Fruit fly (Drosophila melanogaster) whole organism, embryonic: ENCODE results near the gene Esyt2.

ENCODE experiments used
- Atf3 ChIP-seq: fragments of 200-800 bp; sonication (Bioruptor generic); optimal IDR thresholded peaks from 3 replicates; lab custom pipeline; 2016; ENCODE audit warnings: missing biosample characterization, missing genetic modification characterization
- Bteb2 ChIP-seq: fragments of 200-800 bp; sonication (Bioruptor generic); optimal IDR thresholded peaks from 2 replicates; lab custom pipeline; 2016; ENCODE audit warnings: missing biosample characterization, missing genetic modification characterization
- CG11085 ChIP-seq: fragments of 200-800 bp; sonication (Bioruptor generic); IDR thresholded peaks from 2 replicates; pipeline ENCODE4 v1.3.6; 2022; ENCODE audit warnings: missing biosample characterization, missing genetic modification characterization
- CG11504 ChIP-seq: fragments of 200-800 bp; sonication (Bioruptor generic); optimal IDR thresholded peaks from 3 replicates; lab custom pipeline; 2019; ENCODE audit warnings: missing biosample characterization, mild to moderate bottlenecking, missing genetic modification characterization, moderate library complexity
- CG11695 ChIP-seq: fragments of 200-800 bp; sonication (Bioruptor generic); IDR thresholded peaks from 3 replicates; pipeline ENCODE4 v1.3.6; 2022; ENCODE audit warnings: missing biosample characterization, missing genetic modification characterization
- CG12391 ChIP-seq: fragments of 200-800 bp; sonication (Bioruptor generic); optimal IDR thresholded peaks from 3 replicates; lab custom pipeline; 2018; ENCODE audit warnings: missing biosample characterization, mild to moderate bottlenecking, missing genetic modification characterization, moderate library complexity
- CG12659 ChIP-seq: fragments of 200-800 bp; sonication (Bioruptor generic); optimal IDR thresholded peaks from 3 replicates; lab custom pipeline; 2017; ENCODE audit warnings: mild to moderate bottlenecking, missing biosample characterization, missing genetic modification reagents, missing genetic modification characterization
- CG12744 ChIP-seq: fragments of 200-800 bp; sonication (Bioruptor generic); optimal IDR thresholded peaks from 2 replicates; lab custom pipeline; 2016; ENCODE audit warnings: missing biosample characterization, missing genetic modification characterization
- CG14710 ChIP-seq: fragments of 200-800 bp; sonication (Bioruptor generic); optimal IDR thresholded peaks from 3 replicates; lab custom pipeline; 2019; ENCODE audit warnings: missing biosample characterization, mild to moderate bottlenecking, missing genetic modification characterization, moderate library complexity
- CG1602 ChIP-seq: fragments of 200-800 bp; sonication (Bioruptor generic); optimal IDR thresholded peaks from 3 replicates; lab custom pipeline; 2016; ENCODE audit warnings: missing biosample characterization, missing genetic modification characterization
- CG18476 ChIP-seq: fragments of 200-800 bp; sonication (Bioruptor generic); optimal IDR thresholded peaks from 2 replicates; lab custom pipeline; 2016; ENCODE audit warnings: missing biosample characterization, mild to moderate bottlenecking, missing genetic modification characterization
- CG2116 ChIP-seq: fragments of 200-800 bp; sonication (Bioruptor generic); optimal IDR thresholded peaks from 3 replicates; lab custom pipeline; 2018; ENCODE audit warnings: missing biosample characterization, mild to moderate bottlenecking, missing genetic modification characterization
- CG2120 ChIP-seq: fragments of 200-800 bp; sonication (Bioruptor generic); optimal IDR thresholded peaks from 3 replicates; lab custom pipeline; 2016; ENCODE audit warnings: missing biosample characterization, missing genetic modification characterization
- CG2712 ChIP-seq: fragments of 200-800 bp; optimal IDR thresholded peaks from 3 replicates; lab custom pipeline; 2019; ENCODE audit warnings: missing biosample characterization, mild to moderate bottlenecking, missing genetic modification characterization, moderate library complexity
- CG3065 ChIP-seq: fragments of 200-800 bp; sonication (Bioruptor generic); optimal IDR thresholded peaks from 2 replicates; lab custom pipeline; 2016; ENCODE audit warnings: missing biosample characterization, missing genetic modification characterization
- CG3163 ChIP-seq: fragments of 200-800 bp; sonication (Bioruptor generic); optimal IDR thresholded peaks from 3 replicates; lab custom pipeline; 2016; ENCODE audit warnings: missing biosample characterization, missing genetic modification characterization
- CG32532 ChIP-seq: fragments of 200-800 bp; sonication (Bioruptor generic); IDR thresholded peaks from 2 replicates; pipeline ENCODE4 v1.3.6; 2022; ENCODE audit warnings: missing biosample characterization, missing genetic modification characterization
- CG6254 ChIP-seq: fragments of 200-800 bp; sonication (Bioruptor generic); optimal IDR thresholded peaks from 3 replicates; lab custom pipeline; 2017; ENCODE audit warnings: mild to moderate bottlenecking, missing biosample characterization, missing genetic modification reagents, missing genetic modification characterization
- CG8281 ChIP-seq: fragments of 200-800 bp; sonication (Bioruptor generic); optimal IDR thresholded peaks from 2 replicates; lab custom pipeline; 2018; ENCODE audit warnings: missing biosample characterization, mild to moderate bottlenecking, missing genetic modification characterization, moderate library complexity
- CG8359 ChIP-seq: fragments of 200-800 bp; sonication (Bioruptor generic); optimal IDR thresholded peaks from 2 replicates; lab custom pipeline; 2017; ENCODE audit warnings: missing biosample characterization, mild to moderate bottlenecking, missing genetic modification characterization, borderline replicate concordance
- CG9727 ChIP-seq: fragments of 200-800 bp; sonication (Bioruptor generic); optimal IDR thresholded peaks from 3 replicates; lab custom pipeline; 2017; ENCODE audit warnings: missing biosample characterization, mild to moderate bottlenecking, missing genetic modification characterization
- CTCF ChIP-seq: fragments of 200-800 bp; sonication (Bioruptor generic); optimal IDR thresholded peaks from 2 replicates; lab custom pipeline; 2017; ENCODE audit warnings: missing biosample characterization, mild to moderate bottlenecking, missing genetic modification characterization, moderate library complexity
- D19A ChIP-seq: fragments of 200-800 bp; optimal IDR thresholded peaks from 3 replicates; lab custom pipeline; 2019; ENCODE audit warnings: missing biosample characterization, mild to moderate bottlenecking, missing genetic modification characterization, moderate library complexity
- D19B ChIP-seq: fragments of 200-800 bp; sonication (Bioruptor generic); optimal IDR thresholded peaks from 2 replicates; lab custom pipeline; 2017; ENCODE audit warnings: missing biosample characterization, mild to moderate bottlenecking, missing genetic modification characterization
- Drgx ChIP-seq: fragments of 200-800 bp; sonication (Bioruptor generic); IDR thresholded peaks from 2 replicates; pipeline ENCODE4 v1.3.6; 2022; ENCODE audit warnings: missing biosample characterization, missing genetic modification characterization
- MBD-R2 ChIP-seq: fragments of 200-800 bp; sonication (Bioruptor generic); IDR thresholded peaks from 2 replicates; pipeline ENCODE4 v1.3.6; 2022; ENCODE audit warnings: missing biosample characterization, missing genetic modification characterization
- Opbp ChIP-seq: fragments of 200-800 bp; sonication (Bioruptor generic); IDR thresholded peaks from 3 replicates; pipeline ENCODE4 v1.3.6; 2022; ENCODE audit warnings: missing biosample characterization, missing genetic modification characterization; ENCODE audit not compliant: partially characterized antibody
- Sry-δ ChIP-seq: fragments of 200-800 bp; sonication (Bioruptor generic); optimal IDR thresholded peaks from 2 replicates; lab custom pipeline; 2016; ENCODE audit warnings: missing biosample characterization, missing genetic modification characterization
- TFAM ChIP-seq: fragments of 200-800 bp; sonication (Bioruptor generic); optimal IDR thresholded peaks from 2 replicates; lab custom pipeline; 2017; ENCODE audit warnings: missing biosample characterization, missing genetic modification characterization, inconsistent platforms
- Trl ChIP-seq, 3 experiments: fragments of >200 bp in 2 of 3; fragments of 200-800 bp in 1 of 3; sonication (Bioruptor generic) in 1 of 3; optimal IDR thresholded peaks; 2 replicates in 1 of 3; 3 replicates in 2 of 3; lab custom pipeline; 2016 to 2017; ENCODE audit warnings: missing biosample characterization in 1 of 3, missing genetic modification characterization in 1 of 3
- Xbp1 ChIP-seq: fragments of 200-800 bp; sonication (Bioruptor generic); optimal IDR thresholded peaks from 3 replicates; lab custom pipeline; 2016; ENCODE audit warnings: missing biosample characterization, mild to moderate bottlenecking, missing genetic modification characterization
- bbx ChIP-seq: fragments of 200-800 bp; sonication (Bioruptor generic); IDR thresholded peaks from 2 replicates; pipeline ENCODE4 v1.3.6; 2022; ENCODE audit warnings: missing biosample characterization, missing genetic modification characterization; ENCODE audit not compliant: partially characterized antibody
- chinmo ChIP-seq: fragments of 200-800 bp; sonication (Bioruptor generic); IDR thresholded peaks from 4 replicates; pipeline ENCODE4 v1.3.6; 2022; ENCODE audit warnings: missing biosample characterization, missing genetic modification characterization; ENCODE audit not compliant: partially characterized antibody
- crp ChIP-seq, 2 experiments: fragments of 200-800 bp; sonication (Bioruptor generic); optimal IDR thresholded peaks; 2 replicates in 1 of 2; 3 replicates in 1 of 2; lab custom pipeline; 2017; ENCODE audit warnings: missing biosample characterization in 2 of 2, missing genetic modification characterization in 2 of 2, mild to moderate bottlenecking in 1 of 2, moderate library complexity in 1 of 2
- dmrt99B ChIP-seq: fragments of 200-800 bp; sonication (Bioruptor generic); optimal IDR thresholded peaks from 2 replicates; lab custom pipeline; 2018; ENCODE audit warnings: missing biosample characterization, mild to moderate bottlenecking, missing genetic modification characterization, moderate library complexity
- eve ChIP-seq, 2 experiments: fragments of >200 bp; optimal IDR thresholded peaks; 2 replicates each; lab custom pipeline; 2017; ENCODE audit warnings: missing biosample characterization in 2 of 2, missing genetic modification characterization in 2 of 2
- gro ChIP-seq: fragments of 200-800 bp; sonication (Bioruptor generic); optimal IDR thresholded peaks from 2 replicates; lab custom pipeline; 2016; ENCODE audit warnings: missing biosample characterization, missing genetic modification characterization
- gsb ChIP-seq: fragments of 200-800 bp; sonication (Bioruptor generic); IDR thresholded peaks from 2 replicates; pipeline ENCODE4 v1.3.6; 2022; ENCODE audit warnings: missing biosample characterization, missing genetic modification characterization
- knrl ChIP-seq: fragments of 200-800 bp; sonication (Bioruptor generic); IDR thresholded peaks from 3 replicates; pipeline ENCODE4 v1.3.6; 2022; ENCODE audit warnings: missing biosample characterization, missing genetic modification characterization; ENCODE audit not compliant: partially characterized antibody
- nerfin-2 ChIP-seq: fragments of 200-800 bp; sonication (Bioruptor generic); IDR thresholded peaks from 2 replicates; pipeline ENCODE4 v1.3.6; 2022; ENCODE audit warnings: missing biosample characterization, missing genetic modification characterization; ENCODE audit not compliant: partially characterized antibody
- peb ChIP-seq: fragments of 200-800 bp; sonication (Bioruptor generic); IDR thresholded peaks from 2 replicates; pipeline ENCODE4 v1.3.6; 2022; ENCODE audit warnings: missing biosample characterization, missing genetic modification characterization
- phol ChIP-seq: fragments of 200-800 bp; sonication (Bioruptor generic); optimal IDR thresholded peaks from 3 replicates; lab custom pipeline; 2018; ENCODE audit warnings: missing biosample characterization, mild to moderate bottlenecking, missing genetic modification characterization, moderate library complexity
- schlank ChIP-seq: fragments of 200-800 bp; sonication (Bioruptor generic); optimal IDR thresholded peaks from 2 replicates; lab custom pipeline; 2018; ENCODE audit warnings: missing biosample characterization, mild to moderate bottlenecking, missing genetic modification characterization
- sd ChIP-seq: fragments of 200-800 bp; sonication (Bioruptor generic); optimal IDR thresholded peaks from 3 replicates; lab custom pipeline; 2018; ENCODE audit warnings: missing biosample characterization, mild to moderate bottlenecking, missing genetic modification characterization, moderate library complexity
- sens-2 ChIP-seq: fragments of 200-800 bp; sonication (Bioruptor generic); IDR thresholded peaks from 2 replicates; pipeline ENCODE4 v1.3.6; 2022; ENCODE audit warnings: missing biosample characterization, missing genetic modification characterization
- slbo ChIP-seq: fragments of 200-800 bp; sonication (Bioruptor generic); IDR thresholded peaks from 2 replicates; pipeline ENCODE4 v1.3.6; 2022; ENCODE audit warnings: missing biosample characterization, missing genetic modification characterization
- stwl ChIP-seq: fragments of 200-800 bp; sonication (Bioruptor generic); optimal IDR thresholded peaks from 3 replicates; lab custom pipeline; 2018; ENCODE audit warnings: missing biosample characterization, mild to moderate bottlenecking, missing genetic modification characterization, moderate library complexity
- trem ChIP-seq: fragments of 200-800 bp; optimal IDR thresholded peaks from 3 replicates; lab custom pipeline; 2019; ENCODE audit warnings: missing biosample characterization, mild to moderate bottlenecking, missing genetic modification characterization, moderate library complexity
- ttk ChIP-seq: fragments of 200-800 bp; sonication (Bioruptor generic); IDR thresholded peaks from 2 replicates; pipeline ENCODE4 v2.1.2; 2022; ENCODE audit warnings: missing biosample characterization, missing genetic modification characterization
- wdn ChIP-seq: fragments of 200-800 bp; sonication (Bioruptor generic); IDR thresholded peaks from 2 replicates; pipeline ENCODE4 v1.3.6; 2022; ENCODE audit warnings: missing biosample characterization, missing genetic modification characterization

Esyt2 gene

dm6 chr3R:24518150-24518580 is 26.4 kb upstream of the Esyt2 start, which contains the start of gene Pp1alpha-96A:
Gene Pp1alpha-96A (plus strand): TSS chr3R:24518270.
- peak; percentile 55; the same call in 1 of the 4 replicates for TF ChIP-seq chinmo
- TF ChIP-seq stwl (tag; lab: Kevin White, UChicago), result peak; percentile 92
- no peak for TF ChIP-seq D19B (GFP tag; lab: Kevin White, UChicago)
- no peak for TF ChIP-seq CG8359
- peak; percentile 55 for TF ChIP-seq trem (tag; lab: Kevin White, UChicago)
- no peak for TF ChIP-seq CG6254 (GFP tag; lab: Kevin White, UChicago)
- peak; percentile 62; the same call in 1 of the 2 replicates for TF ChIP-seq nerfin-2 (GFP tag; lab: Robert Waterston, UW)
- peak; percentile 7 for TF ChIP-seq Xbp1 (GFP tag; lab: Kevin White, UChicago)
- TF ChIP-seq crp (GFP tag; optimal IDR thresholded peaks at IDR 0.05; lab: Kevin White, UChicago), result peak in 1 of 2 experiments; percentile 59
- TF ChIP-seq ttk (GFP tag; lab: Robert Waterston, UW), result no peak
- TF ChIP-seq wdn (GFP tag; lab: Robert Waterston, UW), result no peak
- TF ChIP-seq TFAM (GFP tag; lab: Kevin White, UChicago), result no peak
- peak; percentile 52 for TF ChIP-seq CG12659 (GFP tag; lab: Kevin White, UChicago)
- TF ChIP-seq gro (GFP tag; lab: Kevin White, UChicago), result peak; percentile 54
- peak; percentile 21 for TF ChIP-seq CG9727 (GFP tag; lab: Kevin White, UChicago)
- TF ChIP-seq CTCF (GFP tag; lab: Kevin White, UChicago), result peak; percentile 18
- no peak for TF ChIP-seq Atf3 (GFP tag; lab: Kevin White, UChicago)
- no peak for TF ChIP-seq Trl (optimal IDR thresholded peaks at IDR 0.05; lab: Kevin White, UChicago)
- TF ChIP-seq Trl (GFP tag; optimal IDR thresholded peaks at IDR 0.05; lab: Kevin White, UChicago), result peak; percentile 32
- TF ChIP-seq CG2116 (GFP tag; lab: Kevin White, UChicago), result peak; percentile 60
- no peak for TF ChIP-seq CG1602 (GFP tag; lab: Kevin White, UChicago)
- TF ChIP-seq peb (GFP tag; lab: Robert Waterston, UW), result no peak
- TF ChIP-seq Drgx (GFP tag; lab: Robert Waterston, UW), result no peak
- TF ChIP-seq dmrt99B, result no peak
- peak; percentile 24 for TF ChIP-seq phol (tag; lab: Kevin White, UChicago)
- peak; percentile 87 for TF ChIP-seq knrl (GFP tag; lab: Robert Waterston, UW)
- TF ChIP-seq CG3065 (GFP tag; lab: Kevin White, UChicago), result no peak
- no peak for TF ChIP-seq CG11504
- peak; percentile 27 for TF ChIP-seq Bteb2 (GFP tag; lab: Kevin White, UChicago)
- TF ChIP-seq Sry-δ (GFP tag; lab: Kevin White, UChicago), result peak; percentile 93
- peak; percentile 15 for TF ChIP-seq CG3163 (GFP tag; lab: Kevin White, UChicago)
- peak; percentile 53 for TF ChIP-seq CG14710 (tag; lab: Kevin White, UChicago)
- no peak for TF ChIP-seq CG12744 (GFP tag; lab: Kevin White, UChicago)
- TF ChIP-seq eve (GFP tag; optimal IDR thresholded peaks at IDR 0.05; lab: Kevin White, UChicago), result no peak
- no peak for TF ChIP-seq sens-2 (GFP tag; lab: Robert Waterston, UW)
- TF ChIP-seq Opbp, result peak; percentile 93
- TF ChIP-seq slbo (GFP tag; lab: Robert Waterston, UW), result peak; percentile 27; the same call in 1 of the 2 replicates
- no peak for TF ChIP-seq CG18476 (GFP tag; lab: Kevin White, UChicago)
- TF ChIP-seq CG2712 (tag; lab: Kevin White, UChicago), result peak; percentile 35
- no peak for TF ChIP-seq D19A (tag; lab: Kevin White, UChicago)
- peak; percentile 86 for TF ChIP-seq bbx
- no peak for TF ChIP-seq CG11695 (GFP tag; lab: Robert Waterston, UW)
- TF ChIP-seq CG32532 (GFP tag; lab: Robert Waterston, UW), result no peak
- TF ChIP-seq CG12391 (tag; lab: Kevin White, UChicago), result peak; percentile 23
- no peak for TF ChIP-seq schlank (tag; lab: Kevin White, UChicago)
- no peak for TF ChIP-seq gsb (GFP tag; lab: Robert Waterston, UW)
- no peak for TF ChIP-seq CG8281 (tag; lab: Kevin White, UChicago)
- no peak for TF ChIP-seq CG11085 (GFP tag; lab: Robert Waterston, UW)
- no peak for TF ChIP-seq sd (tag; lab: Kevin White, UChicago)
- TF ChIP-seq MBD-R2 (GFP tag; lab: Robert Waterston, UW), result peak; percentile 54; the same call in 1 of the 2 replicates
- peak; percentile 26 for TF ChIP-seq CG2120 (GFP tag; lab: Kevin White, UChicago)
